Worm (Caenorhabditis elegans) whole organism, L1 larva: Measurements from ENCODE around the gene alr-1.

Experiments used
- C16A3.4 ChIP-seq: fragments of 150-350 bp; optimal IDR thresholded peaks from 2 replicates; lab custom pipeline; 2014; ENCODE audit warnings: missing biosample characterization, missing genetic modification characterization
- alr-1 ChIP-seq: fragments of 200-800 bp; sonication (Bioruptor generic); optimal IDR thresholded peaks from 2 replicates; lab custom pipeline; 2018; ENCODE audit warnings: borderline replicate concordance, mild to moderate bottlenecking, missing genetic modification characterization, missing compliant biosample characterization
- ama-1 ChIP-seq: fragments of 150-350 bp; optimal IDR thresholded peaks from 2 replicates; lab custom pipeline; 2014
- ceh-8 ChIP-seq: fragments of 200-800 bp; sonication (Bioruptor generic); optimal IDR thresholded peaks from 2 replicates; lab custom pipeline; 2018; ENCODE audit warnings: mild to moderate bottlenecking, missing genetic modification characterization, moderate library complexity, missing compliant biosample characterization
- ceh-88 ChIP-seq: fragments of 200-800 bp; sonication (Bioruptor generic); IDR thresholded peaks from 2 replicates; pipeline ENCODE4 v1.3.6; 2022; ENCODE audit warnings: missing genetic modification characterization, missing compliant biosample characterization
- dpl-1 ChIP-seq, 3 experiments: fragments of 150-350 bp in 2 of 3; sonication (generic microtip) in 1 of 3; optimal IDR thresholded peaks; 2 replicates each; lab custom pipeline; 2014 to 2017; ENCODE audit warnings: missing biosample characterization in 3 of 3, missing genetic modification characterization in 3 of 3, missing genetic modification reagents in 3 of 3
- dsc-1 ChIP-seq: sonication (generic microtip); optimal IDR thresholded peaks from 2 replicates; lab custom pipeline; 2016; ENCODE audit warnings: mild to moderate bottlenecking, missing genetic modification characterization, missing compliant biosample characterization
- efl-3 ChIP-seq: fragments of 200-800 bp; sonication (Bioruptor generic); optimal IDR thresholded peaks from 2 replicates; lab custom pipeline; 2018; ENCODE audit warnings: mild to moderate bottlenecking, missing genetic modification characterization, missing compliant biosample characterization
- egl-27 ChIP-seq, 2 experiments: fragments of 150-350 bp in 1 of 2; sonication (generic microtip); optimal IDR thresholded peaks; 3 replicates each; lab custom pipeline; 2017 to 2018; ENCODE audit warnings: missing biosample characterization in 2 of 2, missing genetic modification characterization in 2 of 2, missing genetic modification reagents in 2 of 2
- elt-2 ChIP-seq: sonication (generic microtip); optimal IDR thresholded peaks from 2 replicates; lab custom pipeline; 2016; ENCODE audit warnings: missing genetic modification characterization, mild to moderate bottlenecking, inconsistent platforms, missing compliant biosample characterization, missing genetic modification reagents
- elt-3 ChIP-seq, 6 experiments: fragments of 150-350 bp in 1 of 6; sonication (generic microtip); optimal IDR thresholded peaks; 2 replicates each; lab custom pipeline; 2017 to 2018; ENCODE audit warnings: missing biosample characterization in 6 of 6, missing genetic modification characterization in 6 of 6, inconsistent platforms in 1 of 6
- grh-1 ChIP-seq: fragments of 200-800 bp; sonication (Bioruptor generic); IDR thresholded peaks from 2 replicates; pipeline ENCODE4 v1.3.6; 2022; ENCODE audit warnings: missing genetic modification reagents, missing genetic modification characterization, missing compliant biosample characterization
- hlh-17 ChIP-seq: fragments of 200-800 bp; sonication (Bioruptor generic); optimal IDR thresholded peaks from 2 replicates; lab custom pipeline; 2018; ENCODE audit warnings: missing genetic modification characterization, mild to moderate bottlenecking, missing compliant biosample characterization, moderate library complexity, borderline replicate concordance
- hpl-2 ChIP-seq: fragments of 150-350 bp; optimal IDR thresholded peaks from 2 replicates; lab custom pipeline; 2014; ENCODE audit warnings: missing biosample characterization, missing genetic modification reagents, missing genetic modification characterization
- lin-14 ChIP-seq: fragments of 200-800 bp; sonication (Bioruptor generic); optimal IDR thresholded peaks from 2 replicates; lab custom pipeline; 2018; ENCODE audit warnings: mild to moderate bottlenecking, missing genetic modification characterization, moderate library complexity, missing compliant biosample characterization
- lin-15B ChIP-seq: fragments of 150-350 bp; sonication (generic microtip); optimal IDR thresholded peaks from 3 replicates; lab custom pipeline; 2014; ENCODE audit warnings: missing biosample characterization, missing genetic modification characterization
- lin-35 ChIP-seq, 2 experiments: fragments of 150-350 bp; optimal IDR thresholded peaks; 2 replicates each; lab custom pipeline; 2014; ENCODE audit warnings: missing biosample characterization in 2 of 2, missing genetic modification characterization in 2 of 2, missing genetic modification reagents in 2 of 2
- lin-39 ChIP-seq: fragments of 150-350 bp; optimal IDR thresholded peaks from 2 replicates; lab custom pipeline; 2014; ENCODE audit warnings: missing biosample characterization, missing genetic modification reagents, missing genetic modification characterization
- lir-3 ChIP-seq: sonication (generic microtip); optimal IDR thresholded peaks from 2 replicates; lab custom pipeline; 2016; ENCODE audit warnings: mild to moderate bottlenecking, missing genetic modification characterization, moderate library complexity, missing compliant biosample characterization; ENCODE audit not compliant: poor library complexity
- mep-1 ChIP-seq: fragments of 150-350 bp; optimal IDR thresholded peaks from 2 replicates; lab custom pipeline; 2014; ENCODE audit warnings: missing biosample characterization, missing genetic modification characterization
- nhr-11 ChIP-seq: fragments of 150-350 bp; optimal IDR thresholded peaks from 2 replicates; lab custom pipeline; 2014; ENCODE audit warnings: missing biosample characterization, missing genetic modification characterization
- nhr-19 ChIP-seq: fragments of 200-800 bp; sonication (Bioruptor generic); conservative IDR thresholded peaks from 2 replicates; pipeline ENCODE4 v1.3.6; 2022; ENCODE audit warnings: missing genetic modification characterization, missing compliant biosample characterization
- nhr-20 ChIP-seq: sonication (generic microtip); optimal IDR thresholded peaks from 2 replicates; lab custom pipeline; 2016; ENCODE audit warnings: mild to moderate bottlenecking, missing genetic modification characterization, missing compliant biosample characterization
- nhr-71 ChIP-seq: sonication (generic microtip); optimal IDR thresholded peaks from 2 replicates; lab custom pipeline; 2016; ENCODE audit warnings: mild to moderate bottlenecking, missing genetic modification characterization, moderate library complexity, missing compliant biosample characterization
- pag-3 ChIP-seq: sonication (generic microtip); optimal IDR thresholded peaks from 2 replicates; lab custom pipeline; 2017; ENCODE audit warnings: missing genetic modification characterization, mild to moderate bottlenecking, missing compliant biosample characterization, antibody characterized with exemption, borderline replicate concordance; ENCODE audit not compliant: insufficient read depth
- rnt-1 ChIP-seq: sonication (generic microtip); optimal IDR thresholded peaks from 2 replicates; lab custom pipeline; 2016; ENCODE audit warnings: mild to moderate bottlenecking, missing genetic modification characterization, moderate library complexity, missing compliant biosample characterization
- snpc-4 ChIP-seq: fragments of 150-350 bp; optimal IDR thresholded peaks from 2 replicates; lab custom pipeline; 2014; ENCODE audit warnings: missing biosample characterization, missing genetic modification characterization
- sup-37 ChIP-seq: fragments of 200-800 bp; sonication (Bioruptor generic); optimal IDR thresholded peaks from 2 replicates; lab custom pipeline; 2018; ENCODE audit warnings: mild to moderate bottlenecking, missing genetic modification characterization, missing compliant biosample characterization
- tlp-1 ChIP-seq: fragments of 150-350 bp; optimal IDR thresholded peaks from 2 replicates; lab custom pipeline; 2014; ENCODE audit warnings: missing biosample characterization, missing genetic modification characterization
- unc-98 ChIP-seq: fragments of 200-800 bp; sonication (Bioruptor generic); IDR thresholded peaks from 2 replicates; pipeline ENCODE4 v1.3.6; 2022; ENCODE audit warnings: missing genetic modification characterization, missing compliant biosample characterization
- xbp-1 ChIP-seq: sonication (generic microtip); optimal IDR thresholded peaks from 2 replicates; lab custom pipeline; 2016; ENCODE audit warnings: missing genetic modification characterization, missing compliant biosample characterization
- zag-1 ChIP-seq: fragments of 150-350 bp; optimal IDR thresholded peaks from 2 replicates; lab custom pipeline; 2014; ENCODE audit warnings: missing biosample characterization, missing genetic modification characterization
- ztf-11 ChIP-seq, 2 experiments: sonication (generic microtip); optimal IDR thresholded peaks; 2 replicates each; lab custom pipeline; 2016 to 2017; ENCODE audit warnings: missing genetic modification characterization in 2 of 2, missing biosample characterization in 1 of 2, missing compliant biosample characterization in 1 of 2

alr-1 gene

ce11 chrX:11093985-11094593 is 31.3 kb downstream of the alr-1 start (continued):
- TF ChIP-seq snpc-4 (peak; percentile 94), ama-1 (lab: Kevin White, UChicago) (peak; percentile 57), nhr-19 (peak; percentile 99), elt-2 (tag; lab: Kevin White, UChicago) (peak; percentile 96), alr-1 (tag; lab: Kevin White, UChicago) (no peak), mep-1 (tag; lab: Kevin White, UChicago) (peak; percentile 100), elt-3 (tag; optimal IDR thresholded peaks at IDR 0.05; lab: Kevin White, UChicago) (peak; percentile 87 to 100 (median 95)), tlp-1 (tag; lab: Kevin White, UChicago) (peak; percentile 77), ceh-88 (GFP tag; lab: Robert Waterston, UW) (peak; percentile 98), xbp-1 (tag; lab: Kevin White, UChicago) (peak; percentile 97)

ce11 chrX:11088952-11089351 is 36.5 kb downstream of the alr-1 start, which contains the start of gene W04G3.11:
W04G3.11 (plus strand) TSS chrX:11089195.
- TF ChIP-seq hpl-2 (GFP tag; lab: Kevin White, UChicago) (no peak), hlh-17 (GFP tag; lab: Kevin White, UChicago) (no peak), pag-3 (tag; lab: Kevin White, UChicago) (no peak), elt-2 (tag; lab: Kevin White, UChicago) (no peak), nhr-19 (no peak), ama-1 (lab: Kevin White, UChicago) (no peak), ztf-11 (tag; optimal IDR thresholded peaks at IDR 0.05; lab: Kevin White, UChicago) (no peak), sup-37 (GFP tag; lab: Kevin White, UChicago) (no peak), C16A3.4 (tag; lab: Kevin White, UChicago) (no peak), grh-1 (GFP tag; lab: Robert Waterston, UW) (no peak), efl-3 (GFP tag; lab: Kevin White, UChicago) (no peak), dsc-1 (tag; lab: Kevin White, UChicago) (no peak), lin-39 (no peak), nhr-11 (tag; lab: Kevin White, UChicago) (no peak), mep-1 (tag; lab: Kevin White, UChicago) (no peak), lin-15B (tag; lab: Kevin White, UChicago) (no peak), lin-14 (GFP tag; lab: Kevin White, UChicago) (no peak), egl-27 (tag; optimal IDR thresholded peaks at IDR 0.05; lab: Kevin White, UChicago) (no peak), xbp-1 (tag; lab: Kevin White, UChicago) (no peak)

DNA sequence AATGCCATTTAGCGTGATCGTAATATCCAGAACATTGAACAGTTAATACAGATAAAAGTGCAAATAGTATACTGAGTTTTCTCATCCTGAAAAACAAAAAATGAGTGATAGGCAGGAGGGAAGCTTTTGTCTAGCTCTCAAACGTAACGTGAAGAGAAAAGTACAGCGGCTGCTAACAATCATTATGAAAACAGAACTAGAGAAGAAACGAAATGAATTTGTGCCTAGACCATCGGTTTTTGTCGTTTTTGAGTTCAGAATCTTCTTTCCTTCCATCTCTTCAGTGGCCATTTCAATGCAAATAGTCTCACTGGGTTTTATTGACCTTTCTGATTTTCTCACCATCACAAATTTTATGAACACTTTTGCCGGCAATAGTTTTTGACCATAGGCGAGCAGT is 40.3 kb downstream of the alr-1 start, which contains the start of gene W04G3.7:
W04G3.7 (minus strand) TSS at position 101 of the 400 bp plus-strand sequence.
- TF ChIP-seq mep-1 (tag; lab: Kevin White, UChicago) (no peak), egl-27 (tag; optimal IDR thresholded peaks at IDR 0.05; lab: Kevin White, UChicago) (no peak), zag-1 (no peak)

DNA sequence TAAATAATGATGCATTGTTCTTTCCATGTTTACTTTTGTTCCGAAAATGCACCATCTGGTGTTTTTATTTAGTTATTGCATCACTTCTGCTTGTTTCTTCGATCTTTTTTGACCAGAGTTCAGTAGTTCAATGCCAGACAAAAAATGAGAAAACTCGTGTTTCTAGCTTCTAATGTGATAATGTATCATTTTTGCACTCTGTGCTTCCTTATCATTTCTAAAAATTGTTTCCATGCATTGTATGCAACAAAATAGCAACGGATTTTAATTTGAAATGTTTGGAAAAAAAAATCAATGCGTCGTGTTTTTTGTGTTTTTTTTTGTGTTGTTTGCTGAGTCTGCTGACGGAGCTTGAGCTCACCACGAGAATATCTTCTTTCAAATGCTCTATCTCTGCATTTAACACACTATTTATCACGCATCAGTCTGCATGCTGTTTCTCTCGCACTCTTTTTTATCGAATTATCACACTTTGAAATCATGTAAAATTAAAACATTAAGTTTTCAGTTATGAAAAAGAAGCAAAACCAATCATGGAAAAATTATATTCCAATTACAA is 45.2 kb downstream of the alr-1 start, which contains the start of gene sulp-7:
sulp-7 (plus strand) TSS at position 509 of the 559 bp plus-strand sequence.
- no peak for TF ChIP-seq pag-3 (tag; lab: Kevin White, UChicago)
- TF ChIP-seq nhr-71, result peak; percentile 35
- no peak for TF ChIP-seq lir-3
- TF ChIP-seq lin-35 (GFP tag; optimal IDR thresholded peaks at IDR 0.05; lab: Kevin White, UChicago), result no peak
- TF ChIP-seq efl-3 (GFP tag; lab: Kevin White, UChicago), result no peak
- no peak for TF ChIP-seq lin-39
- TF ChIP-seq ceh-8, result no peak
- TF ChIP-seq nhr-20 (tag; lab: Kevin White, UChicago), result peak; percentile 2
- TF ChIP-seq unc-98 (GFP tag; lab: Robert Waterston, UW), result no peak
- peak; percentile 22 for TF ChIP-seq rnt-1 (tag; lab: Kevin White, UChicago)
- TF ChIP-seq dpl-1 (GFP tag; optimal IDR thresholded peaks at IDR 0.05; lab: Kevin White, UChicago), result no peak
- peak; percentile 55 for TF ChIP-seq elt-2 (tag; lab: Kevin White, UChicago)
